Fruit fly (Drosophila melanogaster) whole organism, prepupa: ENCODE results near the gene CG14391.

Source experiments
- Blimp-1 ChIP-seq: fragments of 200-800 bp; sonication (Bioruptor generic); optimal IDR thresholded peaks from 3 replicates; lab custom pipeline; 2017; ENCODE audit warnings: missing biosample characterization, missing genetic modification characterization, mild to moderate bottlenecking, moderate library complexity, missing genetic modification reagents
- CG10669 ChIP-seq: fragments of 200-800 bp; sonication (Bioruptor generic); optimal IDR thresholded peaks from 3 replicates; lab custom pipeline; 2018; ENCODE audit warnings: missing biosample characterization, mild to moderate bottlenecking, missing genetic modification characterization, moderate library complexity
- CG11294 ChIP-seq: fragments of 200-800 bp; sonication (Bioruptor generic); IDR thresholded peaks from 2 replicates; pipeline ENCODE4 v1.3.6; 2022; ENCODE audit warnings: missing biosample characterization, missing genetic modification characterization
- CG11902 ChIP-seq: fragments of 200-800 bp; sonication (Bioruptor generic); optimal IDR thresholded peaks from 3 replicates; lab custom pipeline; 2016; ENCODE audit warnings: missing biosample characterization, missing genetic modification characterization
- CG15336 ChIP-seq: fragments of 200-800 bp; sonication (Bioruptor generic); IDR thresholded peaks from 2 replicates; pipeline ENCODE4 v1.3.6; 2022; ENCODE audit warnings: missing biosample characterization, missing genetic modification characterization
- CG1621 ChIP-seq: fragments of 200-800 bp; sonication (Bioruptor generic); optimal IDR thresholded peaks from 3 replicates; lab custom pipeline; 2018; ENCODE audit warnings: missing biosample characterization, mild to moderate bottlenecking, missing genetic modification characterization
- CG16779 ChIP-seq: fragments of 200-800 bp; sonication (Bioruptor generic); optimal IDR thresholded peaks from 3 replicates; lab custom pipeline; 2017; ENCODE audit warnings: missing biosample characterization, mild to moderate bottlenecking, missing genetic modification characterization
- CG3032 ChIP-seq: fragments of 200-800 bp; optimal IDR thresholded peaks from 2 replicates; lab custom pipeline; 2019; ENCODE audit warnings: missing biosample characterization, mild to moderate bottlenecking, missing genetic modification characterization, moderate library complexity
- CG31627 ChIP-seq: fragments of 200-800 bp; sonication (Bioruptor generic); optimal IDR thresholded peaks from 3 replicates; lab custom pipeline; 2016; ENCODE audit warnings: missing biosample characterization, missing genetic modification characterization
- CG32006 ChIP-seq: fragments of 200-800 bp; sonication (Bioruptor generic); optimal IDR thresholded peaks from 3 replicates; lab custom pipeline; 2017; ENCODE audit warnings: missing biosample characterization, mild to moderate bottlenecking, missing genetic modification characterization
- CG3919 ChIP-seq: fragments of 200-800 bp; sonication (Bioruptor generic); optimal IDR thresholded peaks from 3 replicates; lab custom pipeline; 2016; ENCODE audit warnings: missing biosample characterization, missing genetic modification characterization
- CG4318 ChIP-seq: fragments of 200-800 bp; sonication (Bioruptor generic); optimal IDR thresholded peaks from 3 replicates; lab custom pipeline; 2017; ENCODE audit warnings: missing biosample characterization, mild to moderate bottlenecking, missing genetic modification characterization
- CG6163 ChIP-seq: fragments of 200-800 bp; sonication (Bioruptor generic); IDR thresholded peaks from 3 replicates; pipeline ENCODE4 v1.3.6; 2022; ENCODE audit warnings: missing biosample characterization, missing genetic modification characterization
- CG6276 ChIP-seq: fragments of 200-800 bp; sonication (Bioruptor generic); optimal IDR thresholded peaks from 2 replicates; lab custom pipeline; 2017; ENCODE audit warnings: missing biosample characterization, mild to moderate bottlenecking, missing genetic modification characterization
- CG6792 ChIP-seq: fragments of 200-800 bp; sonication (Bioruptor generic); optimal IDR thresholded peaks from 3 replicates; lab custom pipeline; 2016; ENCODE audit warnings: missing biosample characterization, missing genetic modification characterization
- CG6854 ChIP-seq: fragments of 200-800 bp; sonication (Bioruptor generic); optimal IDR thresholded peaks from 2 replicates; lab custom pipeline; 2017; ENCODE audit warnings: missing biosample characterization, mild to moderate bottlenecking, missing genetic modification characterization
- CG7368 ChIP-seq: fragments of 200-800 bp; sonication (Bioruptor generic); optimal IDR thresholded peaks from 3 replicates; lab custom pipeline; 2016; ENCODE audit warnings: missing biosample characterization, missing genetic modification characterization
- CG8119 ChIP-seq: fragments of 200-800 bp; sonication (Bioruptor generic); IDR thresholded peaks from 3 replicates; pipeline ENCODE4 v1.3.6; 2022; ENCODE audit warnings: missing biosample characterization, missing genetic modification characterization
- CG8632 ChIP-seq: fragments of 200-800 bp; sonication (Bioruptor generic); optimal IDR thresholded peaks from 3 replicates; lab custom pipeline; 2016; ENCODE audit warnings: missing biosample characterization, missing genetic modification characterization
- CG9139 ChIP-seq: fragments of 200-800 bp; sonication (Bioruptor generic); optimal IDR thresholded peaks from 3 replicates; lab custom pipeline; 2017; ENCODE audit warnings: missing biosample characterization, mild to moderate bottlenecking, missing genetic modification characterization
- Eip75B ChIP-seq: fragments of 200-800 bp; sonication (Bioruptor generic); optimal IDR thresholded peaks from 3 replicates; lab custom pipeline; 2016; ENCODE audit warnings: missing biosample characterization, missing genetic modification characterization
- Eip93F ChIP-seq: fragments of 200-800 bp; sonication (Bioruptor generic); optimal IDR thresholded peaks from 2 replicates; lab custom pipeline; 2016; ENCODE audit warnings: missing biosample characterization, mild to moderate bottlenecking, missing genetic modification characterization
- Ets21C ChIP-seq: fragments of 200-800 bp; sonication (Bioruptor generic); optimal IDR thresholded peaks from 3 replicates; lab custom pipeline; 2016; ENCODE audit warnings: missing biosample characterization, missing genetic modification characterization
- Ets96B ChIP-seq: fragments of 200-800 bp; optimal IDR thresholded peaks from 2 replicates; lab custom pipeline; 2019; ENCODE audit warnings: missing biosample characterization, mild to moderate bottlenecking, missing genetic modification characterization, moderate library complexity
- Hr38 ChIP-seq: sonication (Bioruptor generic); optimal IDR thresholded peaks from 2 replicates; lab custom pipeline; 2016; ENCODE audit warnings: missing biosample characterization, missing genetic modification characterization
- Hr39 ChIP-seq: fragments of 200-800 bp; sonication (Bioruptor generic); optimal IDR thresholded peaks from 2 replicates; lab custom pipeline; 2016; ENCODE audit warnings: missing biosample characterization, missing genetic modification characterization
- Hr4 ChIP-seq: fragments of 200-800 bp; sonication (Bioruptor generic); optimal IDR thresholded peaks from 3 replicates; lab custom pipeline; 2016; ENCODE audit warnings: missing biosample characterization, missing genetic modification characterization
- Lpt ChIP-seq: fragments of 200-800 bp; sonication (Bioruptor generic); optimal IDR thresholded peaks from 3 replicates; lab custom pipeline; 2016; ENCODE audit warnings: missing biosample characterization, missing genetic modification characterization
- Met ChIP-seq: fragments of 200-800 bp; sonication (Bioruptor generic); optimal IDR thresholded peaks from 3 replicates; lab custom pipeline; 2016; ENCODE audit warnings: missing biosample characterization, missing genetic modification characterization
- OdsH ChIP-seq: fragments of 200-800 bp; sonication (Bioruptor generic); optimal IDR thresholded peaks from 3 replicates; lab custom pipeline; 2016; ENCODE audit warnings: missing biosample characterization, missing genetic modification characterization
- Smox ChIP-seq: fragments of 200-800 bp; sonication (Bioruptor generic); optimal IDR thresholded peaks from 3 replicates; lab custom pipeline; 2016; ENCODE audit warnings: missing biosample characterization, missing genetic modification characterization
- Sox102F ChIP-seq: fragments of 200-800 bp; sonication (Bioruptor generic); optimal IDR thresholded peaks from 2 replicates; lab custom pipeline; 2016; ENCODE audit warnings: missing biosample characterization, mild to moderate bottlenecking, missing genetic modification characterization
- Sox14 ChIP-seq: fragments of 200-800 bp; sonication (Bioruptor generic); optimal IDR thresholded peaks from 3 replicates; lab custom pipeline; 2016; ENCODE audit warnings: missing biosample characterization, missing genetic modification characterization
- achi ChIP-seq: fragments of 200-800 bp; sonication (Bioruptor generic); optimal IDR thresholded peaks from 3 replicates; lab custom pipeline; 2016; ENCODE audit warnings: missing biosample characterization, missing genetic modification characterization
- acj6 ChIP-seq: fragments of 200-800 bp; sonication (Bioruptor generic); optimal IDR thresholded peaks from 3 replicates; lab custom pipeline; 2016; ENCODE audit warnings: missing biosample characterization, missing genetic modification characterization
- cyc ChIP-seq: fragments of 200-800 bp; sonication (Bioruptor generic); optimal IDR thresholded peaks from 3 replicates; lab custom pipeline; 2016; ENCODE audit warnings: missing biosample characterization, missing genetic modification characterization
- dac ChIP-seq: fragments of 200-800 bp; sonication (Bioruptor generic); optimal IDR thresholded peaks from 2 replicates; lab custom pipeline; 2017; ENCODE audit warnings: missing biosample characterization, mild to moderate bottlenecking, missing genetic modification characterization
- dsx ChIP-seq: fragments of 200-800 bp; optimal IDR thresholded peaks from 3 replicates; lab custom pipeline; 2019; ENCODE audit warnings: missing biosample characterization, mild to moderate bottlenecking, missing genetic modification characterization, moderate library complexity; ENCODE audit not compliant: poor library complexity, severe bottlenecking
- eg ChIP-seq: fragments of 200-800 bp; sonication (Bioruptor generic); IDR thresholded peaks from 3 replicates; pipeline ENCODE4 v1.3.6; 2022; ENCODE audit warnings: missing biosample characterization, missing genetic modification characterization
- esn ChIP-seq: fragments of 200-800 bp; sonication (Bioruptor generic); optimal IDR thresholded peaks from 2 replicates; lab custom pipeline; 2016; ENCODE audit warnings: missing biosample characterization, mild to moderate bottlenecking, missing genetic modification characterization, moderate library complexity
- fd85E ChIP-seq: fragments of 200-800 bp; sonication (Bioruptor generic); optimal IDR thresholded peaks from 3 replicates; lab custom pipeline; 2016; ENCODE audit warnings: missing biosample characterization, missing genetic modification characterization
- lz ChIP-seq: fragments of 200-800 bp; sonication (Bioruptor generic); optimal IDR thresholded peaks from 3 replicates; lab custom pipeline; 2016; ENCODE audit warnings: missing biosample characterization, missing genetic modification characterization
- salr ChIP-seq, 2 experiments: fragments of 200-800 bp; sonication (Bioruptor generic); optimal IDR thresholded peaks; 3 replicates each; lab custom pipeline; 2016 to 2018; ENCODE audit warnings: missing biosample characterization in 2 of 2, missing genetic modification characterization in 2 of 2, mild to moderate bottlenecking in 1 of 2
- svp ChIP-seq: fragments of 200-800 bp; sonication (Bioruptor generic); peaks from one replicate; lab custom pipeline; 2016; ENCODE audit warnings: missing biosample characterization, missing genetic modification characterization
- topi ChIP-seq: fragments of 200-800 bp; sonication (Bioruptor generic); optimal IDR thresholded peaks from 3 replicates; lab custom pipeline; 2016; ENCODE audit warnings: missing biosample characterization, missing genetic modification characterization
- vri ChIP-seq: fragments of 200-800 bp; sonication (Bioruptor generic); optimal IDR thresholded peaks from 3 replicates; lab custom pipeline; 2016; ENCODE audit warnings: missing biosample characterization, mild to moderate bottlenecking, missing genetic modification characterization

The CG14391 gene

DNA sequence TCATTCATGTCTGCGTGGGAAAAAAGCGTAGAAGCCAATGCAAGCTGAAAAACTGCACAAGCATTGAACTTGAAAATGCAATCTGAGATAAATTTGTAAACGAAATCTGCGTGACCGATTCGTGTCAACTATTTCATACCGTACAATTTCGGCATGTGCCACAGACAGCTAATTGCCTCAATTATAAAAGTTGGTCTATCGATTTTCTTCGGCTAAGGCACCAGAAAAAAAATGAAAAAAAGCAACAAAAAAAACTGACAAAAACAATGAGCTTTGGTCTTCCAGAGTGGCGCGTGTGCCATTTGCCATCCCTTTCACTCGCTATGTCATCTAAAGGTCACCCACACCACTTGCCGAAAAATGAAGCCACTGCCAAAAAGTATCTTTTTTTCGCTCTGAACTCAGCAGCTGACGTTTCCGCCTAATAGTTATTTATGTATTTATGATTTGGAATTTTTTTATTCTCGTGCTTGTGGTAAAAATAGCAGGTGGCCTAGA is 23.9 kb upstream of the CG14391 start:
- TF ChIP-seq CG8119 = 0 out of 3 replicates have a peak, but pooled peaks have one; percentile 6
- no peak for TF ChIP-seq topi (GFP tag; lab: Kevin White, UChicago)
- TF ChIP-seq CG15336 (GFP tag; lab: Robert Waterston, UW) = 0 out of 2 replicates have a peak, but pooled peaks have one; percentile 1
- no peak for TF ChIP-seq Sox102F (GFP tag; lab: Kevin White, UChicago)
- no peak for TF ChIP-seq CG31627 (GFP tag; lab: Kevin White, UChicago)
- TF ChIP-seq CG32006 (GFP tag; lab: Kevin White, UChicago) = no peak
- TF ChIP-seq Eip93F (GFP tag; lab: Kevin White, UChicago) = no peak
- no peak for TF ChIP-seq CG10669 (GFP tag; lab: Kevin White, UChicago)
- TF ChIP-seq CG4318 = no peak
- no peak for TF ChIP-seq CG7368
- TF ChIP-seq CG11294 (GFP tag; lab: Robert Waterston, UW) = no peak
- TF ChIP-seq Ets96B (tag; lab: Kevin White, UChicago) = no peak
- TF ChIP-seq Smox (GFP tag; lab: Kevin White, UChicago) = no peak

DNA sequence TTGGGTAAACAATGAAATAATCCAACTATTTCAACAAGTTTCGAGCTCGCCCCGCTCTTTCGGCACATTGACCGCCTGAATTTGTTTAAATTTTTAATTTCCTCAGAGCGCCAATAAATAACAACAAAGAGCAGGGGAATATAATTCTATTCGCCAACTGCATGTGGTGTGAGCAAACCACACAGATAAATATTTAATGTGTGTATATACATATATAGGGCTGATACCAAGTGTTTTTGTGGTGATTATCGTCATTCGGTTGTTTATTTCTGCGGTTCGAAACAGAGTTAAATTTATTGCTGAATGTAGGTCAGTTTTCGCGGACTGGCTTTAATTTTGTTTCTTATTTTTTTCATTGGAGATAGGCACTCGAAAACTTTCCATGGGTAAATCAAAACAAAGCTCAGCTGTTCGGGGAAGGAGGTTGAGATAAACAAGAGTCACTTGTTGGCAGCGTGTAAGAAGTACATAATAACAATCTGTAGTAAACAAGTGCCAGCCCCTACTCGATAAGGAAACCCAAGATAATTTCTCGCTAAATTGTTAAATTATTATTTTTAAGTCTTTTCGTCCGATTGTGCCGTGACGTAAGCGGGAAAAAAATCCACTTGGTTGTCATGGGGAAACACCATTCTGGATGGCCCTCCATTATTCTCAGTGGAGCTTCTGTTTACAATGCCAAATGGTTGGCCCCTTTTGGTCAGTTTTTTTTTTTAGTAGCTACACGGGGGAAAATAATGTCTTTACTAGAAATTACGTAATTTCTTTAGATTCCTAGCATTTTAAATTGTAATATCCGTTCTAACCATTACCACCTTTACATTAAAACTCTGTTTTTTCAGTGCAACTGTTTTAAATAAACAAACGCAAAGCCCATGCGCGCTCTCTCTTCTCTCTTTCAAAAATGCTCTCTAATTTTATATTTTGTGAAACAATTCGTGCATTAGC is 23.2 kb upstream of the CG14391 start:
- TF ChIP-seq cyc (GFP tag; lab: Kevin White, UChicago) (no peak), CG10669 (GFP tag; lab: Kevin White, UChicago) (no peak), OdsH (GFP tag; lab: Kevin White, UChicago) (peak; percentile 50), fd85E (GFP tag; lab: Kevin White, UChicago) (no peak), acj6 (peak; percentile 24), Hr39 (GFP tag; lab: Kevin White, UChicago) (peak; percentile 34), Sox14 (GFP tag; lab: Kevin White, UChicago) (peak; percentile 6), Eip75B (GFP tag; lab: Kevin White, UChicago) (peak; percentile 17), CG15336 (GFP tag; lab: Robert Waterston, UW) (peak; percentile 52; the same call in 1 of the 2 replicates), CG3032 (tag; lab: Kevin White, UChicago) (no peak), CG6854 (GFP tag; lab: Kevin White, UChicago) (no peak), CG6163 (peak; percentile 68), CG9139 (GFP tag; lab: Kevin White, UChicago) (peak; percentile 16), svp (GFP tag; lab: Kevin White, UChicago) (peak; percentile 87), Lpt (GFP tag; lab: Kevin White, UChicago) (no peak), esn (GFP tag; lab: Kevin White, UChicago) (peak; percentile 50), eg (GFP tag; lab: Robert Waterston, UW) (peak; percentile 65; the same call in 1 of the 3 replicates), dsx (no peak), CG8632 (GFP tag; lab: Kevin White, UChicago) (peak; percentile 2), CG8119 (peak; percentile 52; the same call in 2 of the 3 replicates), CG6792 (GFP tag; lab: Kevin White, UChicago) (peak; percentile 41), CG31627 (GFP tag; lab: Kevin White, UChicago) (peak; percentile 40), lz (GFP tag; lab: Kevin White, UChicago) (peak; percentile 38), salr (GFP tag; optimal IDR thresholded peaks at IDR 0.05; lab: Kevin White, UChicago) (peak in 1 of 2 experiments; percentile 36), CG7368 (peak; percentile 25), topi (GFP tag; lab: Kevin White, UChicago) (peak; percentile 4), CG1621 (no peak), Hr38 (GFP tag; lab: Kevin White, UChicago) (no peak), CG6276 (GFP tag; lab: Kevin White, UChicago) (peak; percentile 16), Hr4 (peak; percentile 67), CG32006 (GFP tag; lab: Kevin White, UChicago) (peak; percentile 61), Blimp-1 (no peak), CG16779 (tag; lab: Kevin White, UChicago) (no peak), vri (peak; percentile 62), dac (no peak), achi (GFP tag; lab: Kevin White, UChicago) (peak; percentile 21), Ets96B (tag; lab: Kevin White, UChicago) (no peak), CG3919 (GFP tag; lab: Kevin White, UChicago) (peak; percentile 26), Ets21C (no peak), CG11902 (GFP tag; lab: Kevin White, UChicago) (no peak), Met (GFP tag; lab: Kevin White, UChicago) (peak; percentile 54)
